Worm (Caenorhabditis elegans) whole organism, young adult: ENCODE data around the gene C31E10.5.

Experiments
- B0019.2 ChIP-seq: fragments of 200-800 bp; sonication (Bioruptor generic); conservative IDR thresholded peaks from 2 replicates; pipeline ENCODE4 v1.3.6; 2022; ENCODE audit warnings: missing genetic modification reagents, missing genetic modification characterization, missing compliant biosample characterization
- B0035.1 ChIP-seq: sonication (generic microtip); optimal IDR thresholded peaks from 2 replicates; lab custom pipeline; 2016; ENCODE audit warnings: missing genetic modification characterization, mild to moderate bottlenecking, missing compliant biosample characterization, missing genotype, missing genetic modification reagents
- B0261.1 ChIP-seq: sonication (generic microtip); optimal IDR thresholded peaks from 2 replicates; lab custom pipeline; 2016; ENCODE audit warnings: mild to moderate bottlenecking, missing genetic modification characterization, moderate library complexity, missing compliant biosample characterization
- C06A6.2 ChIP-seq: fragments of 200-800 bp; sonication (Bioruptor generic); conservative IDR thresholded peaks from 2 replicates; pipeline ENCODE4 v1.3.6; 2022; ENCODE audit warnings: missing genetic modification characterization, missing compliant biosample characterization
- F22D6.2 ChIP-seq: sonication (generic microtip); optimal IDR thresholded peaks from 2 replicates; lab custom pipeline; 2016; ENCODE audit warnings: mild to moderate bottlenecking, missing genetic modification characterization, missing compliant biosample characterization
- F37B4.10 ChIP-seq: fragments of 200-800 bp; sonication (Bioruptor generic); IDR thresholded peaks from 2 replicates; pipeline ENCODE4 v1.3.6; 2022; ENCODE audit warnings: missing genetic modification characterization, missing compliant biosample characterization
- F39B2.1 ChIP-seq: fragments of 200-800 bp; sonication (Bioruptor generic); IDR thresholded peaks from 2 replicates; pipeline ENCODE4 v1.3.6; 2022; ENCODE audit warnings: missing genetic modification reagents, missing genetic modification characterization, missing compliant biosample characterization
- F49E8.2 ChIP-seq: sonication (generic microtip); optimal IDR thresholded peaks from 3 replicates; lab custom pipeline; 2017; ENCODE audit warnings: missing genetic modification characterization, mild to moderate bottlenecking, missing compliant biosample characterization, antibody characterized with exemption, moderate library complexity; ENCODE audit not compliant: insufficient read depth
- Y56A3A.18 ChIP-seq: fragments of 200-800 bp; sonication (Bioruptor generic); IDR thresholded peaks from 2 replicates; pipeline ENCODE4 v1.3.6; 2022; ENCODE audit warnings: missing genetic modification reagents, missing genetic modification characterization, missing compliant biosample characterization
- Y79H2A.3 ChIP-seq: fragments of 200-800 bp; sonication (Bioruptor generic); conservative IDR thresholded peaks from 2 replicates; pipeline ENCODE4 v1.3.6; 2022; ENCODE audit warnings: missing genetic modification reagents, missing genetic modification characterization, missing compliant biosample characterization
- ZK185.1 ChIP-seq: sonication (generic microtip); optimal IDR thresholded peaks from 2 replicates; lab custom pipeline; 2016; ENCODE audit warnings: mild to moderate bottlenecking, missing genetic modification characterization, missing compliant biosample characterization; ENCODE audit not compliant: poor library complexity, severe bottlenecking
- aptf-3 ChIP-seq: fragments of 200-800 bp; sonication (Bioruptor generic); IDR thresholded peaks from 2 replicates; pipeline ENCODE4 v1.3.6; 2022; ENCODE audit warnings: missing genetic modification characterization, missing compliant biosample characterization
- athp-1 ChIP-seq: sonication (generic microtip); optimal IDR thresholded peaks from 2 replicates; lab custom pipeline; 2017; ENCODE audit warnings: mild to moderate bottlenecking, missing genetic modification characterization, missing compliant biosample characterization
- attf-6 ChIP-seq: fragments of 200-800 bp; sonication (Bioruptor generic); IDR thresholded peaks from 2 replicates; pipeline ENCODE4 v1.3.6; 2022; ENCODE audit warnings: missing genetic modification reagents, missing genetic modification characterization, missing compliant biosample characterization
- bed-1 ChIP-seq: fragments of 200-800 bp; sonication (Bioruptor generic); IDR thresholded peaks from 2 replicates; pipeline ENCODE4 v1.3.6; 2022; ENCODE audit warnings: missing genetic modification reagents, missing genetic modification characterization, missing compliant biosample characterization
- bed-2 ChIP-seq: fragments of 200-800 bp; sonication (Bioruptor generic); IDR thresholded peaks from 2 replicates; pipeline ENCODE4 v1.3.6; 2022; ENCODE audit warnings: missing genetic modification reagents, missing genetic modification characterization, missing compliant biosample characterization
- ceh-27 ChIP-seq: fragments of 200-800 bp; sonication (Bioruptor generic); optimal IDR thresholded peaks from 2 replicates; lab custom pipeline; 2018; ENCODE audit warnings: mild to moderate bottlenecking, missing genetic modification characterization, moderate library complexity, missing compliant biosample characterization
- die-1 ChIP-seq: sonication (generic microtip); optimal IDR thresholded peaks from 2 replicates; lab custom pipeline; 2016; ENCODE audit warnings: missing genotype, mild to moderate bottlenecking, missing genetic modification characterization, missing compliant biosample characterization
- dox-1 ChIP-seq: fragments of 200-800 bp; sonication (Bioruptor generic); IDR thresholded peaks from 2 replicates; pipeline ENCODE4 v1.3.6; 2022; ENCODE audit warnings: missing genetic modification reagents, missing genetic modification characterization, missing compliant biosample characterization
- dpff-1 ChIP-seq: sonication (generic microtip); optimal IDR thresholded peaks from 2 replicates; lab custom pipeline; 2017; ENCODE audit warnings: mild to moderate bottlenecking, missing genetic modification characterization, missing compliant biosample characterization
- dpl-1 ChIP-seq: fragments of 150-350 bp; optimal IDR thresholded peaks from 2 replicates; lab custom pipeline; 2014; ENCODE audit warnings: missing biosample characterization, missing genetic modification reagents, missing genetic modification characterization
- efl-1 ChIP-seq: fragments of 150-350 bp; optimal IDR thresholded peaks from 2 replicates; lab custom pipeline; 2014; ENCODE audit warnings: missing biosample characterization, missing genetic modification reagents, missing genetic modification characterization
- egl-18 ChIP-seq: fragments of 200-800 bp; sonication (Bioruptor generic); IDR thresholded peaks from 2 replicates; pipeline ENCODE4 v1.3.6; 2022; ENCODE audit warnings: missing genetic modification reagents, missing genetic modification characterization, missing compliant biosample characterization
- egl-44 ChIP-seq: fragments of 200-800 bp; sonication (Bioruptor generic); IDR thresholded peaks from 2 replicates; pipeline ENCODE4 v1.3.6; 2022; ENCODE audit warnings: missing genetic modification reagents, missing genetic modification characterization, missing compliant biosample characterization
- ets-4 ChIP-seq: fragments of 200-800 bp; sonication (Bioruptor generic); optimal IDR thresholded peaks from 2 replicates; lab custom pipeline; 2018; ENCODE audit warnings: mild to moderate bottlenecking, missing genetic modification characterization, missing compliant biosample characterization
- fkh-3 ChIP-seq: sonication (generic microtip); optimal IDR thresholded peaks from 2 replicates; lab custom pipeline; 2016; ENCODE audit warnings: mild to moderate bottlenecking, missing genetic modification characterization, missing compliant biosample characterization
- hlh-26 ChIP-seq: fragments of 200-800 bp; sonication (Bioruptor generic); conservative IDR thresholded peaks from 2 replicates; pipeline ENCODE4 v1.3.6; 2022; ENCODE audit warnings: missing genetic modification reagents, missing genetic modification characterization, missing compliant biosample characterization
- hrde-1 ChIP-seq: sonication (generic microtip); optimal IDR thresholded peaks from 2 replicates; lab custom pipeline; 2016; ENCODE audit warnings: missing genetic modification characterization, mild to moderate bottlenecking, missing compliant biosample characterization, moderate library complexity, missing genotype, missing genetic modification reagents, borderline replicate concordance
- lin-54 ChIP-seq: fragments of 200-800 bp; sonication (Bioruptor generic); optimal IDR thresholded peaks from 2 replicates; lab custom pipeline; 2018; ENCODE audit warnings: mild to moderate bottlenecking, missing genetic modification characterization, missing compliant biosample characterization
- lsl-1 ChIP-seq: fragments of 200-800 bp; sonication (Bioruptor generic); optimal IDR thresholded peaks from 2 replicates; lab custom pipeline; 2018; ENCODE audit warnings: mild to moderate bottlenecking, missing genetic modification characterization, moderate library complexity, missing compliant biosample characterization
- madf-3 ChIP-seq: fragments of 200-800 bp; sonication (Bioruptor generic); IDR thresholded peaks from 2 replicates; pipeline ENCODE4 v1.3.6; 2022; ENCODE audit warnings: missing genetic modification reagents, missing genetic modification characterization, missing compliant biosample characterization
- mcd-1 ChIP-seq: fragments of 200-800 bp; sonication (Bioruptor generic); IDR thresholded peaks from 2 replicates; pipeline ENCODE4 v1.3.6; 2022; ENCODE audit warnings: missing genetic modification reagents, missing genetic modification characterization, missing compliant biosample characterization
- nhr-27 ChIP-seq: fragments of 200-800 bp; sonication (Bioruptor generic); optimal IDR thresholded peaks from 2 replicates; lab custom pipeline; 2018; ENCODE audit warnings: mild to moderate bottlenecking, missing genetic modification characterization, moderate library complexity, missing compliant biosample characterization
- nhr-80 ChIP-seq: sonication (generic microtip); optimal IDR thresholded peaks from 2 replicates; lab custom pipeline; 2016; ENCODE audit warnings: missing genetic modification characterization, missing compliant biosample characterization
- pha-4 ChIP-seq: fragments of 150-350 bp; sonication (generic microtip); optimal IDR thresholded peaks from 2 replicates; lab custom pipeline; 2014; ENCODE audit warnings: missing biosample characterization, missing genetic modification reagents, missing genetic modification characterization
- rcor-1 ChIP-seq: fragments of 200-800 bp; sonication (Bioruptor generic); IDR thresholded peaks from 2 replicates; pipeline ENCODE4 v1.3.6; 2022; ENCODE audit warnings: missing genetic modification reagents, missing genetic modification characterization, missing compliant biosample characterization
- rec-8 ChIP-seq, 2 experiments: sonication (generic microtip); optimal IDR thresholded peaks; 2 replicates each; lab custom pipeline; 2016; ENCODE audit warnings: mild to moderate bottlenecking in 2 of 2, missing genetic modification characterization in 2 of 2, missing genetic modification reagents in 2 of 2, missing genotype in 2 of 2, missing biosample characterization in 1 of 2, missing compliant biosample characterization in 1 of 2, moderate library complexity in 1 of 2
- rpc-1 ChIP-seq, 2 experiments: fragments of 150-350 bp in 1 of 2; sonication (generic microtip) in 1 of 2; optimal IDR thresholded peaks; 2 replicates each; lab custom pipeline; 2014 to 2018; ENCODE audit warnings: missing biosample characterization in 1 of 2, missing genetic modification characterization in 1 of 2, missing genetic modification reagents in 1 of 2, missing genotype in 1 of 2
- snpc-1.1 ChIP-seq: sonication (generic microtip); optimal IDR thresholded peaks from 2 replicates; lab custom pipeline; 2017; ENCODE audit warnings: missing genetic modification characterization, mild to moderate bottlenecking, missing compliant biosample characterization, antibody characterized with exemption, moderate library complexity, missing genotype, missing genetic modification reagents; ENCODE audit not compliant: insufficient read depth
- somi-1 ChIP-seq: fragments of 200-800 bp; sonication (Bioruptor generic); optimal IDR thresholded peaks from 2 replicates; lab custom pipeline; 2018; ENCODE audit warnings: mild to moderate bottlenecking, missing genetic modification characterization, missing compliant biosample characterization
- sptf-2 ChIP-seq: fragments of 200-800 bp; sonication (Bioruptor generic); optimal IDR thresholded peaks from 2 replicates; lab custom pipeline; 2018; ENCODE audit warnings: mild to moderate bottlenecking, missing genetic modification characterization, missing compliant biosample characterization
- tbx-9 ChIP-seq: sonication (generic microtip); optimal IDR thresholded peaks from 2 replicates; lab custom pipeline; 2016; ENCODE audit warnings: borderline replicate concordance, missing genetic modification characterization, inconsistent platforms, missing compliant biosample characterization
- unc-130 ChIP-seq: sonication (generic microtip); optimal IDR thresholded peaks from 2 replicates; lab custom pipeline; 2016; ENCODE audit warnings: missing genetic modification reagents, missing genetic modification characterization, missing compliant biosample characterization
- xnd-1 ChIP-seq: sonication (generic microtip); optimal IDR thresholded peaks from 2 replicates; lab custom pipeline; 2016; ENCODE audit warnings: missing genotype, missing genetic modification reagents, missing genetic modification characterization, missing compliant biosample characterization
- ztf-18 ChIP-seq: sonication (generic microtip); optimal IDR thresholded peaks from 2 replicates; lab custom pipeline; 2016; ENCODE audit warnings: missing genotype, mild to moderate bottlenecking, missing genetic modification characterization, missing compliant biosample characterization
- ztf-3 ChIP-seq: fragments of 200-800 bp; sonication (Bioruptor generic); optimal IDR thresholded peaks from 2 replicates; lab custom pipeline; 2018; ENCODE audit warnings: mild to moderate bottlenecking, missing genetic modification characterization, missing compliant biosample characterization
- ztf-6 ChIP-seq: fragments of 200-800 bp; sonication (Bioruptor generic); IDR thresholded peaks from 2 replicates; pipeline ENCODE4 v1.3.6; 2022; ENCODE audit warnings: missing genetic modification reagents, missing genetic modification characterization, missing compliant biosample characterization

Gene C31E10.5

ce11 chrX:14015808-14016207 is 20.2 kb upstream of the C31E10.5 start (continued):
- TF ChIP-seq tbx-9 (no peak), ZK185.1 (peak; percentile 74), fkh-3 (tag; lab: Kevin White, UChicago) (peak; percentile 72), snpc-1.1 (tag; lab: Kevin White, UChicago) (peak; percentile 52), rcor-1 (GFP tag; lab: Robert Waterston, UW) (peak; percentile 84), egl-18 (GFP tag; lab: Robert Waterston, UW) (0 out of 2 replicates have a peak, but pooled peaks have one; percentile 56), athp-1 (tag; lab: Kevin White, UChicago) (peak; percentile 57), ets-4 (GFP tag; lab: Kevin White, UChicago) (no peak), rec-8 (tag; optimal IDR thresholded peaks at IDR 0.05; lab: Kevin White, UChicago) (peak; percentile 70 to 85), sptf-2 (GFP tag; lab: Kevin White, UChicago) (no peak), dpff-1 (tag; lab: Kevin White, UChicago) (no peak), nhr-27 (tag; lab: Kevin White, UChicago) (no peak), madf-3 (GFP tag; lab: Robert Waterston, UW) (0 out of 2 replicates have a peak, but pooled peaks have one; percentile 18), F37B4.10 (no peak), aptf-3 (GFP tag; lab: Robert Waterston, UW) (0 out of 2 replicates have a peak, but pooled peaks have one; percentile 58), bed-2 (GFP tag; lab: Robert Waterston, UW) (no peak), dox-1 (GFP tag; lab: Robert Waterston, UW) (peak; percentile 81), dpl-1 (no peak), B0261.1 (tag; lab: Kevin White, UChicago) (peak; percentile 98), lin-54 (no peak), F49E8.2 (tag; lab: Kevin White, UChicago) (no peak), attf-6 (GFP tag; lab: Robert Waterston, UW) (0 out of 2 replicates have a peak, but pooled peaks have one; percentile 48), unc-130 (GFP tag; lab: Kevin White, UChicago) (peak; percentile 31), F39B2.1 (GFP tag; lab: Robert Waterston, UW) (no peak), Y56A3A.18 (GFP tag; lab: Robert Waterston, UW) (0 out of 2 replicates have a peak, but pooled peaks have one; percentile 60), B0019.2 (GFP tag; lab: Robert Waterston, UW) (0 out of 2 replicates have a peak, but pooled peaks have one; percentile 23), mcd-1 (GFP tag; lab: Robert Waterston, UW) (peak; percentile 62; the same call in 1 of the 2 replicates), pha-4 (no peak), die-1 (tag; lab: Kevin White, UChicago) (peak; percentile 92), bed-1 (GFP tag; lab: Robert Waterston, UW) (no peak), lsl-1 (GFP tag; lab: Kevin White, UChicago) (no peak), C06A6.2 (GFP tag; lab: Robert Waterston, UW) (0 out of 2 replicates have a peak, but pooled peaks have one; percentile 34), B0035.1 (tag; lab: Kevin White, UChicago) (peak; percentile 35), rpc-1 (optimal IDR thresholded peaks at IDR 0.05; lab: Kevin White, UChicago) (peak; percentile 96), rpc-1 (tag; optimal IDR thresholded peaks at IDR 0.05; lab: Kevin White, UChicago) (peak; percentile 95), F22D6.2 (tag; lab: Kevin White, UChicago) (peak; percentile 38), ztf-18 (tag; lab: Kevin White, UChicago) (peak; percentile 54), egl-44 (GFP tag; lab: Robert Waterston, UW) (peak; percentile 73), nhr-80 (peak; percentile 41), hrde-1 (tag; lab: Kevin White, UChicago) (peak; percentile 67), somi-1 (GFP tag; lab: Kevin White, UChicago) (peak; percentile 77), ceh-27 (GFP tag; lab: Kevin White, UChicago) (peak; percentile 76), Y79H2A.3 (GFP tag; lab: Robert Waterston, UW) (no peak), efl-1 (GFP tag; lab: Kevin White, UChicago) (no peak), hlh-26 (GFP tag; lab: Robert Waterston, UW) (no peak), ztf-3 (GFP tag; lab: Kevin White, UChicago) (peak; percentile 63), ztf-6 (GFP tag; lab: Robert Waterston, UW) (peak; percentile 15; the same call in 1 of the 2 replicates), xnd-1 (tag; lab: Kevin White, UChicago) (no peak)
